Fruit fly (Drosophila melanogaster) whole organism, embryonic: ENCODE data around the gene CG14230.

Experiments
- Abd-B ChIP-seq: fragments of 200-800 bp; sonication (Bioruptor generic); optimal IDR thresholded peaks from 2 replicates; lab custom pipeline; 2018; ENCODE audit warnings: missing biosample characterization, mild to moderate bottlenecking, missing genetic modification characterization, moderate library complexity
- BEAF-32 ChIP-seq: fragments of 200-800 bp; sonication (Bioruptor generic); optimal IDR thresholded peaks from 3 replicates; lab custom pipeline; 2017; ENCODE audit warnings: missing biosample characterization, missing genetic modification characterization, mild to moderate bottlenecking, moderate library complexity, missing genetic modification reagents
- CG10565 ChIP-seq: fragments of 200-800 bp; sonication (Bioruptor generic); optimal IDR thresholded peaks from 3 replicates; lab custom pipeline; 2016; ENCODE audit warnings: missing biosample characterization, mild to moderate bottlenecking, missing genetic modification characterization
- CG11504 ChIP-seq: fragments of 200-800 bp; sonication (Bioruptor generic); optimal IDR thresholded peaks from 3 replicates; lab custom pipeline; 2019; ENCODE audit warnings: missing biosample characterization, mild to moderate bottlenecking, missing genetic modification characterization, moderate library complexity
- CG12391 ChIP-seq: fragments of 200-800 bp; sonication (Bioruptor generic); optimal IDR thresholded peaks from 3 replicates; lab custom pipeline; 2018; ENCODE audit warnings: missing biosample characterization, mild to moderate bottlenecking, missing genetic modification characterization, moderate library complexity
- CG12659 ChIP-seq: fragments of 200-800 bp; sonication (Bioruptor generic); optimal IDR thresholded peaks from 3 replicates; lab custom pipeline; 2017; ENCODE audit warnings: mild to moderate bottlenecking, missing biosample characterization, missing genetic modification reagents, missing genetic modification characterization
- CG13424 ChIP-seq: fragments of 200-800 bp; sonication (Bioruptor generic); optimal IDR thresholded peaks from 2 replicates; lab custom pipeline; 2019; ENCODE audit warnings: missing biosample characterization, mild to moderate bottlenecking, missing genetic modification characterization, moderate library complexity
- CG14667 ChIP-seq: fragments of 200-800 bp; sonication (Bioruptor generic); IDR thresholded peaks from 2 replicates; pipeline ENCODE4 v1.3.6; 2022; ENCODE audit warnings: missing biosample characterization, missing genetic modification characterization
- CG14860 ChIP-seq: fragments of 200-800 bp; sonication (Bioruptor generic); IDR thresholded peaks from 3 replicates; pipeline ENCODE4 v1.3.6; 2022; ENCODE audit warnings: missing biosample characterization, missing genetic modification characterization; ENCODE audit not compliant: partially characterized antibody
- CG1647 ChIP-seq: fragments of 200-800 bp; sonication (Bioruptor generic); optimal IDR thresholded peaks from 3 replicates; lab custom pipeline; 2016; ENCODE audit warnings: missing biosample characterization, missing genetic modification characterization
- CG18619 ChIP-seq: fragments of 200-800 bp; sonication (Bioruptor generic); optimal IDR thresholded peaks from 3 replicates; lab custom pipeline; 2017; ENCODE audit warnings: missing biosample characterization, mild to moderate bottlenecking, missing genetic modification characterization
- CG2120 ChIP-seq: fragments of 200-800 bp; sonication (Bioruptor generic); optimal IDR thresholded peaks from 3 replicates; lab custom pipeline; 2016; ENCODE audit warnings: missing biosample characterization, missing genetic modification characterization
- CG31224 ChIP-seq: fragments of 200-800 bp; sonication (Bioruptor generic); IDR thresholded peaks from 2 replicates; pipeline ENCODE4 v1.3.6; 2022; ENCODE audit warnings: missing biosample characterization, missing genetic modification characterization
- CG32772 ChIP-seq: fragments of 200-800 bp; sonication (Bioruptor generic); IDR thresholded peaks from 2 replicates; pipeline ENCODE4 v1.3.6; 2022; ENCODE audit warnings: missing biosample characterization, missing genetic modification characterization
- CG4404 ChIP-seq: fragments of 200-800 bp; sonication (Bioruptor generic); IDR thresholded peaks from 2 replicates; pipeline ENCODE4 v1.3.6; 2022; ENCODE audit warnings: missing biosample characterization, missing genetic modification characterization
- CG4617 ChIP-seq: fragments of 200-800 bp; sonication (Bioruptor generic); optimal IDR thresholded peaks from 3 replicates; lab custom pipeline; 2016; ENCODE audit warnings: missing biosample characterization, missing genetic modification characterization, borderline replicate concordance
- CG5953 ChIP-seq: fragments of 200-800 bp; sonication (Bioruptor generic); IDR thresholded peaks from 2 replicates; pipeline ENCODE4 v1.3.6; 2022; ENCODE audit warnings: missing biosample characterization, missing genetic modification characterization
- CG7271 ChIP-seq: fragments of 200-800 bp; sonication (Bioruptor generic); optimal IDR thresholded peaks from 2 replicates; lab custom pipeline; 2018; ENCODE audit warnings: missing biosample characterization, mild to moderate bottlenecking, missing genetic modification characterization, moderate library complexity
- CG8281 ChIP-seq: fragments of 200-800 bp; sonication (Bioruptor generic); optimal IDR thresholded peaks from 2 replicates; lab custom pipeline; 2018; ENCODE audit warnings: missing biosample characterization, mild to moderate bottlenecking, missing genetic modification characterization, moderate library complexity
- CG8290 ChIP-seq, 3 experiments: fragments of 200-800 bp; sonication (Bioruptor generic); optimal IDR thresholded peaks; 2 replicates each; lab custom pipeline; 2016 to 2019; ENCODE audit warnings: missing biosample characterization in 3 of 3, missing genetic modification characterization in 3 of 3, mild to moderate bottlenecking in 2 of 3, moderate library complexity in 1 of 3
- CG8765 ChIP-seq: fragments of 200-800 bp; sonication (Bioruptor generic); IDR thresholded peaks from 2 replicates; pipeline ENCODE4 v1.3.6; 2022; ENCODE audit warnings: missing biosample characterization, missing genetic modification characterization
- D ChIP-seq, 2 experiments: fragments of 200-800 bp in 1 of 2; fragments of >200 bp in 1 of 2; sonication (Bioruptor generic) in 1 of 2; optimal IDR thresholded peaks; 2 replicates in 1 of 2; 3 replicates in 1 of 2; lab custom pipeline; 2017; ENCODE audit warnings: mild to moderate bottlenecking in 1 of 2, missing biosample characterization in 1 of 2, missing genetic modification characterization in 1 of 2, missing genetic modification reagents in 1 of 2
- Doc3 ChIP-seq: fragments of 200-800 bp; sonication (Bioruptor generic); IDR thresholded peaks from 3 replicates; pipeline ENCODE4 v1.3.6; 2022; ENCODE audit warnings: missing biosample characterization, missing genetic modification characterization; ENCODE audit not compliant: partially characterized antibody
- MESR4 ChIP-seq: fragments of 200-800 bp; sonication (Bioruptor generic); optimal IDR thresholded peaks from 2 replicates; lab custom pipeline; 2018; ENCODE audit warnings: missing biosample characterization, mild to moderate bottlenecking, missing genetic modification characterization, moderate library complexity
- NFAT ChIP-seq: fragments of 200-800 bp; sonication (Bioruptor generic); IDR thresholded peaks from 2 replicates; pipeline ENCODE4 v1.3.6; 2022; ENCODE audit warnings: missing biosample characterization, missing genetic modification characterization
- Nf-YC ChIP-seq: fragments of 200-800 bp; optimal IDR thresholded peaks from 3 replicates; lab custom pipeline; 2019; ENCODE audit warnings: missing biosample characterization, mild to moderate bottlenecking, missing genetic modification characterization, moderate library complexity
- Opbp ChIP-seq: fragments of 200-800 bp; sonication (Bioruptor generic); IDR thresholded peaks from 3 replicates; pipeline ENCODE4 v1.3.6; 2022; ENCODE audit warnings: missing biosample characterization, missing genetic modification characterization; ENCODE audit not compliant: partially characterized antibody
- PHDP ChIP-seq: fragments of 200-800 bp; sonication (Bioruptor generic); optimal IDR thresholded peaks from 3 replicates; lab custom pipeline; 2018; ENCODE audit warnings: missing biosample characterization, mild to moderate bottlenecking, missing genetic modification characterization, moderate library complexity
- Pdp1 ChIP-seq, 2 experiments: fragments of 200-800 bp; sonication (Bioruptor generic); optimal IDR thresholded peaks; 3 replicates each; lab custom pipeline; 2016; ENCODE audit warnings: missing biosample characterization in 2 of 2, missing genetic modification characterization in 2 of 2, mild to moderate bottlenecking in 1 of 2, moderate library complexity in 1 of 2
- Sry-δ ChIP-seq: fragments of 200-800 bp; sonication (Bioruptor generic); optimal IDR thresholded peaks from 2 replicates; lab custom pipeline; 2016; ENCODE audit warnings: missing biosample characterization, missing genetic modification characterization
- Tbp ChIP-seq: fragments of >200 bp; optimal IDR thresholded peaks from 2 replicates; lab custom pipeline; 2018; ENCODE audit warnings: missing biosample characterization, missing genetic modification characterization
- bbx ChIP-seq: fragments of 200-800 bp; sonication (Bioruptor generic); IDR thresholded peaks from 2 replicates; pipeline ENCODE4 v1.3.6; 2022; ENCODE audit warnings: missing biosample characterization, missing genetic modification characterization; ENCODE audit not compliant: partially characterized antibody
- bigmax ChIP-seq: fragments of 200-800 bp; sonication (Bioruptor generic); optimal IDR thresholded peaks from 2 replicates; lab custom pipeline; 2018; ENCODE audit warnings: missing biosample characterization, mild to moderate bottlenecking, missing genetic modification characterization
- caup ChIP-seq: fragments of 200-800 bp; sonication (Bioruptor generic); optimal IDR thresholded peaks from 3 replicates; lab custom pipeline; 2017; ENCODE audit warnings: missing biosample characterization, mild to moderate bottlenecking, missing genetic modification characterization, moderate library complexity; ENCODE audit not compliant: severe bottlenecking
- fd102C ChIP-seq: fragments of 200-800 bp; sonication (Bioruptor generic); optimal IDR thresholded peaks from 2 replicates; lab custom pipeline; 2018; ENCODE audit warnings: missing biosample characterization, mild to moderate bottlenecking, missing genetic modification characterization, moderate library complexity
- gfzf ChIP-seq: fragments of 200-800 bp; sonication (Bioruptor generic); optimal IDR thresholded peaks from 2 replicates; lab custom pipeline; 2016; ENCODE audit warnings: missing biosample characterization, mild to moderate bottlenecking, missing genetic modification characterization, moderate library complexity
- grau ChIP-seq: fragments of 200-800 bp; optimal IDR thresholded peaks from 3 replicates; lab custom pipeline; 2019; ENCODE audit warnings: missing biosample characterization, mild to moderate bottlenecking, missing genetic modification characterization, moderate library complexity
- gsb-n ChIP-seq: fragments of 200-800 bp; sonication (Bioruptor generic); optimal IDR thresholded peaks from 3 replicates; lab custom pipeline; 2018; ENCODE audit warnings: missing biosample characterization, mild to moderate bottlenecking, missing genetic modification characterization
- kah ChIP-seq: fragments of 200-800 bp; sonication (Bioruptor generic); optimal IDR thresholded peaks from 2 replicates; lab custom pipeline; 2018; ENCODE audit warnings: missing biosample characterization, mild to moderate bottlenecking, missing genetic modification characterization
- lab ChIP-seq: fragments of 200-800 bp; sonication (Bioruptor generic); optimal IDR thresholded peaks from 3 replicates; lab custom pipeline; 2017; ENCODE audit warnings: missing biosample characterization, missing genetic modification characterization, mild to moderate bottlenecking, moderate library complexity, missing genetic modification reagents
- prd ChIP-seq, 3 experiments: fragments of >200 bp in 2 of 3; fragments of 200-800 bp in 1 of 3; sonication (Bioruptor generic) in 1 of 3; optimal IDR thresholded peaks in 2 of 3; IDR thresholded peaks in 1 of 3; 2 replicates in 2 of 3; 3 replicates in 1 of 3; pipeline versions ENCODE4 v1.3.6 to Lab custom; 2017 to 2022; ENCODE audit warnings: missing biosample characterization in 1 of 3, missing genetic modification characterization in 1 of 3
- pzg ChIP-seq: fragments of 200-800 bp; sonication (Bioruptor generic); optimal IDR thresholded peaks from 3 replicates; lab custom pipeline; 2018; ENCODE audit warnings: missing biosample characterization, mild to moderate bottlenecking, missing genetic modification characterization, moderate library complexity
- row ChIP-seq: fragments of 200-800 bp; sonication (Bioruptor generic); IDR thresholded peaks from 3 replicates; pipeline ENCODE4 v1.3.6; 2022; ENCODE audit warnings: missing biosample characterization, missing genetic modification characterization
- sens ChIP-seq: fragments of 200-800 bp; sonication (Bioruptor generic); peaks from one replicate; lab custom pipeline; 2016; ENCODE audit warnings: missing biosample characterization, missing genetic modification characterization
- so ChIP-seq: fragments of 200-800 bp; sonication (Bioruptor generic); IDR thresholded peaks from 3 replicates; pipeline ENCODE4 v1.3.6; 2022; ENCODE audit warnings: missing biosample characterization, missing genetic modification characterization
- sug ChIP-seq: fragments of 200-800 bp; optimal IDR thresholded peaks from 2 replicates; lab custom pipeline; 2019; ENCODE audit warnings: missing biosample characterization, mild to moderate bottlenecking, missing genetic modification characterization, moderate library complexity
- toy ChIP-seq: fragments of 200-800 bp; sonication (Bioruptor generic); IDR thresholded peaks from 2 replicates; pipeline ENCODE4 v1.3.6; 2022; ENCODE audit warnings: missing biosample characterization, missing genetic modification characterization
- zfh2 ChIP-seq: fragments of 200-800 bp; sonication (Bioruptor generic); optimal IDR thresholded peaks from 2 replicates; lab custom pipeline; 2016; ENCODE audit warnings: missing biosample characterization, missing genetic modification characterization

The CG14230 gene

DNA sequence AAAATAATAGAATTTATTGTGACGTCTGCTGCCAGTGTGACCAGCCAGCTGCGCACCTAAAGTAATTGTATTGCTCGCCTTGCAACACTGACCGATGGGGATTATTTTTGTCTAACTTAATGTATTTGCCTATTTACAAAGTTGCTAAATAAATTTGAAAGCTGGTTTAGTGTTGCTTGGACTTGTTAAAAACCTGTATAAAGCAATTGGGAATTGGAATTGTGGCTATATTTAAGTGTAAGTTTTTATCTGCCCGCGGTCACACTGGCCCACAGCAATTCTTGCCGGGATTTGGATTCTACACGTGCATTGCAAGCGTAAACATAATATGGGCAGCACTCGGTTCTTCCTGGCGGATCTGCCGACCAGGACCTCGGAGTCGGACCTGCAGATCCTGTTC lies at the start of gene CG14230, which contains the start of gene CG14232 (continued):
- TF ChIP-seq bigmax (no peak), fd102C (GFP tag; lab: Kevin White, UChicago) (no peak), CG12391 (tag; lab: Kevin White, UChicago) (peak; percentile 33), CG11504 (tag; lab: Kevin White, UChicago) (no peak), sug (tag; lab: Kevin White, UChicago) (peak; percentile 19), pzg (GFP tag; lab: Kevin White, UChicago) (peak; percentile 70), D (optimal IDR thresholded peaks at IDR 0.05; lab: Kevin White, UChicago) (no peak), D (GFP tag; optimal IDR thresholded peaks at IDR 0.05; lab: Kevin White, UChicago) (no peak), CG10565 (GFP tag; lab: Kevin White, UChicago) (no peak), CG4404 (GFP tag; lab: Robert Waterston, UW) (no peak), CG18619 (GFP tag; lab: Kevin White, UChicago) (no peak), CG2120 (GFP tag; lab: Kevin White, UChicago) (peak; percentile 42), grau (tag; lab: Kevin White, UChicago) (peak; percentile 17), kah (GFP tag; lab: Kevin White, UChicago) (no peak), Abd-B (GFP tag; lab: Kevin White, UChicago) (peak; percentile 61), so (GFP tag; lab: Robert Waterston, UW) (no peak), CG8281 (tag; lab: Kevin White, UChicago) (no peak), CG5953 (GFP tag; lab: Robert Waterston, UW) (no peak), NFAT (no peak), row (GFP tag; lab: Robert Waterston, UW) (0 out of 3 replicates have a peak, but pooled peaks have one; percentile 21), Tbp (GFP tag; lab: Kevin White, UChicago) (peak; percentile 17), CG32772 (no peak), CG14667 (GFP tag; lab: Robert Waterston, UW) (no peak), CG1647 (no peak), CG31224 (GFP tag; lab: Robert Waterston, UW) (no peak), BEAF-32 (GFP tag; lab: Kevin White, UChicago) (peak; percentile 42), Doc3 (GFP tag; lab: Robert Waterston, UW) (no peak), CG8290 (GFP tag; optimal IDR thresholded peaks at IDR 0.05; lab: Kevin White, UChicago) (peak; percentile 1), CG8290 (tag; optimal IDR thresholded peaks at IDR 0.05; lab: Kevin White, UChicago) (no peak), CG13424 (no peak), Sry-δ (GFP tag; lab: Kevin White, UChicago) (peak; percentile 14), MESR4 (GFP tag; lab: Kevin White, UChicago) (peak; percentile 73), Opbp (no peak), CG8765 (GFP tag; lab: Robert Waterston, UW) (0 out of 2 replicates have a peak, but pooled peaks have one; percentile 17), PHDP (tag; lab: Kevin White, UChicago) (peak; percentile 5), lab (GFP tag; lab: Kevin White, UChicago) (no peak), bbx (GFP tag; lab: Robert Waterston, UW) (no peak), sens (peak; percentile 66), caup (GFP tag; lab: Kevin White, UChicago) (no peak), CG14860 (GFP tag; lab: Robert Waterston, UW) (no peak), CG7271 (tag; lab: Kevin White, UChicago) (no peak), CG12659 (GFP tag; lab: Kevin White, UChicago) (peak; percentile 51), prd (optimal IDR thresholded peaks at IDR 0.05; lab: Kevin White, UChicago) (no peak), prd (GFP tag; IDR thresholded peaks at IDR 0.05; lab: Robert Waterston, UW) (no peak), gfzf (peak; percentile 87), zfh2 (GFP tag; lab: Kevin White, UChicago) (peak; percentile 6), CG4617 (peak; percentile 71), Pdp1 (GFP tag; optimal IDR thresholded peaks at IDR 0.05; lab: Kevin White, UChicago) (peak in 1 of 2 experiments; percentile 28), toy (no peak), Nf-YC (tag; lab: Kevin White, UChicago) (no peak), gsb-n (no peak)
